Worm (Caenorhabditis elegans): ENCODE measurements around the gene C05C10.5.

DNA sequence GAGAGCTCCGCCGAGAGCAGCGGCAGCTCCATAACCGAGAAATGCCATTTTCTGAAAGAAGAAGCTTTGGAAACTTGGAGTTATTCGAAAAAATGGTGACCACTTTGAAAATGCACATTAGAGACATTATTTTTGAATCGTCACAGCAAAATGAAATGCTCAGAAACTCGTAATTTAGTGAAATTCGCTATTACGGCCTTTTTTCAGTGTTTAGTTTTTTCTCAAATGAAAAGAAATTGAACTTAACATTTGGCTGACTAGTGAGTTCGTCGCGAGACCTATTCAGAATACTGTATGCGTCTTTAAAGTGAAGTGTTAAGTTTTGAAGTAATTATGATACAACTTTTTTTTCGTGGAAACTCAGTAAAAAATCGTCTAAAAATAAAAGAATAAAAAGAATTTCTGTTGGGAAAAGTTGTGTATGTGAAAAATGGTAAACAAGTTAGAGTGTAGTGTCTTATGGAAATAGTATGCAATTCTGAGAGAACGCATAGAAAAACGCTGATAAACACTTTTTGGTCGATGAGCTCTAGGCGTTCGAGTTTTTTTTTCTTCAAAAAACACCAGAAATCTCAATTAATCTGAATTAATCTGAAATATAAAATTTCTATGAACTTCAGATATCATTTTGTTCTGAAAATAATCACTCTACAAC lies 31.7 kb downstream of the C05C10.5 start, which contains the start of gene R53.5:
- TF ChIP-seq hlh-26 (GFP tag; conservative IDR thresholded peaks at IDR 0.05) (no peak), ceh-40 (GFP tag; IDR thresholded peaks at IDR 0.05) (no peak)
